Worm (Caenorhabditis elegans): ENCODE results near the gene F14D7.9.

Gene F14D7.9

ce11 chrV:14328806-14329205 lies 34.3 kb downstream of the F14D7.9 start, which contains the start of gene pepm-1:
Gene pepm-1 (plus strand): TSS chrV:14329106.
- no peak for TF ChIP-seq ama-1 (optimal IDR thresholded peaks at IDR 0.05)
- no peak for TF ChIP-seq B0310.2 (tag; optimal IDR thresholded peaks at IDR 0.05)
- no peak for TF ChIP-seq hmbx-1 (tag; optimal IDR thresholded peaks at IDR 0.05)

DNA sequence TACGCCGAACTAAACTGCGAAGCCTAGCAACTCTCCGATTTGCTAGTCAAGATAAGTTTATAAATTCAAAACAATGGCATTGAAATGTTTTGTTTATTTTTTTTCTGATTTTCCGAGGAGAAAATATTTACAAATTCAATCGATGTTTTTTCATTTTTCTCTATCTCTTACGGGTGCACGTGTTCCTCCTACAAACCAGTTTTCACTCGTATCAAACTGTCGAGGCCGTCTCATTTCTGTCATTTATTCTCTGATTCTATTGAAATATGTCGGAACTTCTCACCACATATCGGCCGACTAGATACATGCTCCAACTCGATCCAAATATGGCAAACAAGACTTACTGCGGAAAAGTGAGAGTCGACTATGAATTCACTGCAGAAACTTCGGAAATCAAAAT lies 37.0 kb downstream of the F14D7.9 start, which contains the start of gene F47B8.8:
F47B8.8 (plus strand) TSS at position 257 of the 400 bp plus-strand sequence.
- TF ChIP-seq pes-1 (GFP tag; IDR thresholded peaks at IDR 0.05) (no peak), tra-4 (tag; optimal IDR thresholded peaks at IDR 0.05) (no peak), flt-1 (GFP tag; IDR thresholded peaks at IDR 0.05) (no peak), scrt-1 (GFP tag; IDR thresholded peaks at IDR 0.05) (no peak), tbx-11 (GFP tag; IDR thresholded peaks at IDR 0.05) (no peak), tbx-37 (GFP tag; conservative IDR thresholded peaks at IDR 0.05) (no peak), ceh-13 (GFP tag; optimal IDR thresholded peaks at IDR 0.05) (no peak), sea-1 (GFP tag; conservative IDR thresholded peaks at IDR 0.05) (no peak), ets-7 (tag; optimal IDR thresholded peaks at IDR 0.05) (no peak), aly-1 (tag; optimal IDR thresholded peaks at IDR 0.05) (no peak), B0310.2 (tag; optimal IDR thresholded peaks at IDR 0.05) (no peak), hmbx-1 (tag; optimal IDR thresholded peaks at IDR 0.05) (no peak), ama-1 (optimal IDR thresholded peaks at IDR 0.05) (no peak)

- TF ChIP-seq tbx-37 (GFP tag; conservative IDR thresholded peaks at IDR 0.05) = no peak
- TF ChIP-seq ama-1 (optimal IDR thresholded peaks at IDR 0.05) = no peak
- no peak for TF ChIP-seq F13C5.2 (tag; optimal IDR thresholded peaks at IDR 0.05)
- TF ChIP-seq ceh-36 (tag; optimal IDR thresholded peaks at IDR 0.05) = no peak
- TF ChIP-seq tbx-11 (GFP tag; IDR thresholded peaks at IDR 0.05) = no peak
- TF ChIP-seq pes-1 (GFP tag; IDR thresholded peaks at IDR 0.05) = no peak
- no peak for TF ChIP-seq ceh-13 (GFP tag; optimal IDR thresholded peaks at IDR 0.05)
- TF ChIP-seq B0310.2 (tag; optimal IDR thresholded peaks at IDR 0.05) = no peak
- no peak for TF ChIP-seq ets-7 (tag; optimal IDR thresholded peaks at IDR 0.05)
- TF ChIP-seq hmg-4 (GFP tag; optimal IDR thresholded peaks at IDR 0.05) = no peak
- no peak for TF ChIP-seq flt-1 (GFP tag; IDR thresholded peaks at IDR 0.05)
- no peak for TF ChIP-seq aly-1 (tag; optimal IDR thresholded peaks at IDR 0.05)
- no peak for TF ChIP-seq hmbx-1 (tag; optimal IDR thresholded peaks at IDR 0.05)
- TF ChIP-seq sea-1 (GFP tag; conservative IDR thresholded peaks at IDR 0.05) = no peak
- TF ChIP-seq hnd-1 (tag; optimal IDR thresholded peaks at IDR 0.05) = no peak
Measured at ce11 chrV:14333116-14333515, 38.6 kb downstream of the F14D7.9 start, which contains the start of gene srm-4. Gene srm-4 (plus strand): TSS chrV:14333416.

DNA sequence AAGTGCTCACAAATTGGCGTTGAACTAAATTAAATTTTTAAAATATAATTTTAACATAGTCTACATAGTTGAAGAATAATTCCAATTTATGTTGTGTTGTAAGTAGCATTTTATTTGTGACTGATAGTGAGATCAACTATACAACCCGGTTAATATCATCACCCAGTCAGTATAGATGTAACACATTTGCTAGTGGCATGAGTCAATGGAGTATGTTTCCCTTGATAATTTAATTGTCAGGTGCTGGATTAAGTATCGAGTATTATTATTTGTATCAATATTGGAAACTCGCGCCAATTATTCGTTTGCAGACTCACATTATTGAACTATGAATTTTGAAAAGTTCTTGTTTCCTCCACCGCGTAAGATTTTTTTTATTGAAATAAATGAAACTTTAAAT lies 40.4 kb downstream of the F14D7.9 start, which contains the start of gene srm-5:
srm-5 (plus strand) TSS at position 301 of the 400 bp plus-strand sequence.
- TF ChIP-seq F13C5.2 (tag; optimal IDR thresholded peaks at IDR 0.05) = no peak
- TF ChIP-seq tbx-37 (GFP tag; conservative IDR thresholded peaks at IDR 0.05) = no peak
- TF ChIP-seq B0310.2 (tag; optimal IDR thresholded peaks at IDR 0.05) = no peak
- no peak for TF ChIP-seq pes-1 (GFP tag; IDR thresholded peaks at IDR 0.05)
- no peak for TF ChIP-seq ama-1 (optimal IDR thresholded peaks at IDR 0.05)
- TF ChIP-seq hmg-4 (GFP tag; optimal IDR thresholded peaks at IDR 0.05) = no peak
- no peak for TF ChIP-seq hnd-1 (tag; optimal IDR thresholded peaks at IDR 0.05)
- TF ChIP-seq ceh-13 (GFP tag; optimal IDR thresholded peaks at IDR 0.05) = no peak
- no peak for TF ChIP-seq aly-1 (tag; optimal IDR thresholded peaks at IDR 0.05)
- no peak for TF ChIP-seq tra-4 (tag; optimal IDR thresholded peaks at IDR 0.05)
- TF ChIP-seq ceh-36 (tag; optimal IDR thresholded peaks at IDR 0.05) = no peak
- no peak for TF ChIP-seq ets-7 (tag; optimal IDR thresholded peaks at IDR 0.05)
- no peak for TF ChIP-seq tbx-11 (GFP tag; IDR thresholded peaks at IDR 0.05)
- no peak for TF ChIP-seq hmbx-1 (tag; optimal IDR thresholded peaks at IDR 0.05)
- no peak for TF ChIP-seq flt-1 (GFP tag; IDR thresholded peaks at IDR 0.05)
- no peak for TF ChIP-seq scrt-1 (GFP tag; IDR thresholded peaks at IDR 0.05)
- TF ChIP-seq sea-1 (GFP tag; conservative IDR thresholded peaks at IDR 0.05) = no peak

DNA sequence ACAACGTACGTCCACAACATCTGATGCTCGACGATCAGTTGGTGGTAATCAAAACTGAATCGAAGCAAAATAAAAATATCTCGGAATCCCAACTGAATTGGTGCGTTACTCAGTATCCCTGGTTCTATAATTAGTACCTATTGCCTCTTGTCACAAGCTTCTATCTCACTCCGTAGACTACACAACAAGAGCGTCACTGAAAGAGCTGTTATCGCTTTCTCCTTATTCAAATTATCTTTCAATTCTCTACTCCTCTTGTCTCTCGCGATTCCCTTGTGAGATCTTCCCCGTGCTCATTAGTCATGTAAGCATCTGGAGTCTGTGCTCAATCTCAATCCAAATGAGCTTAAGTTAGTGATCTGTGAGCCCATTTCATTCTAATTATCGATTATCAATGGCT lies 42.2 kb downstream of the F14D7.9 start, which contains the start of gene srm-6:
srm-6 (plus strand) TSS at position 301 of the 400 bp plus-strand sequence.
- TF ChIP-seq hnd-1 (tag; optimal IDR thresholded peaks at IDR 0.05) (no peak), tbx-37 (GFP tag; conservative IDR thresholded peaks at IDR 0.05) (no peak), tbx-11 (GFP tag; IDR thresholded peaks at IDR 0.05) (no peak), scrt-1 (GFP tag; IDR thresholded peaks at IDR 0.05) (no peak), hmbx-1 (tag; optimal IDR thresholded peaks at IDR 0.05) (no peak), ceh-36 (tag; optimal IDR thresholded peaks at IDR 0.05) (no peak), ets-7 (tag; optimal IDR thresholded peaks at IDR 0.05) (no peak), pes-1 (GFP tag; IDR thresholded peaks at IDR 0.05) (no peak), ama-1 (optimal IDR thresholded peaks at IDR 0.05) (no peak), F13C5.2 (tag; optimal IDR thresholded peaks at IDR 0.05) (no peak), aly-1 (tag; optimal IDR thresholded peaks at IDR 0.05) (no peak), flt-1 (GFP tag; IDR thresholded peaks at IDR 0.05) (no peak), tra-4 (tag; optimal IDR thresholded peaks at IDR 0.05) (no peak), ceh-13 (GFP tag; optimal IDR thresholded peaks at IDR 0.05) (no peak), B0310.2 (tag; optimal IDR thresholded peaks at IDR 0.05) (no peak), hmg-4 (GFP tag; optimal IDR thresholded peaks at IDR 0.05) (no peak), sea-1 (GFP tag; conservative IDR thresholded peaks at IDR 0.05) (no peak)

DNA sequence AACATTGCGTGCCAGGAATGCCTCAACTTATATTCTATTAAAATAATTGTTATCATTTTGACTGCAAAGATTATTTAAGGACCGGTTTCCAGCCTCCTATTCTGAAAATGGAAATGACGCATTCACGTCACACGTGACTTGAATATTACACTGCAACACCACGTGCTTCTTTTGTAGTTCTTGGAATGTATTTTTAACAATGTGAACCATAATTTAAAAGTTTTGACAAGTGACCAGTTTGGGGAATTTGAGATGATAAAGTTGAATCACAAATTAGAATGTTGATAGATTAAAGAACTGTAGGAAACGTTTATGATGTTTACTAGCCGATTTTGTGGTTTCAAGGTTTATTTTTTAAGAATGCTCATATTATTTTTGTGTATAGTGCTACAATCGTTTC lies 47.2 kb downstream of the F14D7.9 start, which contains the start of gene F47B8.10:
F47B8.10 (plus strand) TSS at position 301 of the 400 bp plus-strand sequence.
- no peak for TF ChIP-seq tbx-37 (GFP tag; conservative IDR thresholded peaks at IDR 0.05)
- no peak for TF ChIP-seq tra-4 (tag; optimal IDR thresholded peaks at IDR 0.05)
- TF ChIP-seq hmbx-1 (tag; optimal IDR thresholded peaks at IDR 0.05) = no peak
- TF ChIP-seq ets-7 (tag; optimal IDR thresholded peaks at IDR 0.05) = no peak
- TF ChIP-seq ceh-36 (tag; optimal IDR thresholded peaks at IDR 0.05) = no peak
- TF ChIP-seq sea-1 (GFP tag; conservative IDR thresholded peaks at IDR 0.05) = no peak
- TF ChIP-seq aly-1 (tag; optimal IDR thresholded peaks at IDR 0.05) = no peak
- no peak for TF ChIP-seq hmg-4 (GFP tag; optimal IDR thresholded peaks at IDR 0.05)
- no peak for TF ChIP-seq flt-1 (GFP tag; IDR thresholded peaks at IDR 0.05)
- no peak for TF ChIP-seq ceh-13 (GFP tag; optimal IDR thresholded peaks at IDR 0.05)
- TF ChIP-seq pes-1 (GFP tag; IDR thresholded peaks at IDR 0.05) = no peak
- TF ChIP-seq F13C5.2 (tag; optimal IDR thresholded peaks at IDR 0.05) = no peak
- TF ChIP-seq tbx-11 (GFP tag; IDR thresholded peaks at IDR 0.05) = no peak
- TF ChIP-seq scrt-1 (GFP tag; IDR thresholded peaks at IDR 0.05) = no peak
- TF ChIP-seq B0310.2 (tag; optimal IDR thresholded peaks at IDR 0.05) = no peak
- no peak for TF ChIP-seq hnd-1 (tag; optimal IDR thresholded peaks at IDR 0.05)
- TF ChIP-seq ama-1 (optimal IDR thresholded peaks at IDR 0.05) = no peak
